Fruit fly (Drosophila melanogaster) whole organism, wandering third instar larva: Measurements from ENCODE around the gene CG14302.
A peak's percentile ranks its signal among the peaks of the same experiment; 100 is the strongest.

ENCODE experiments used
- Abd-B ChIP-seq: fragments of >200 bp; optimal IDR thresholded peaks from 2 replicates; lab custom pipeline; 2017; ENCODE audit warnings: missing biosample characterization, missing genetic modification characterization
- CG9705 ChIP-seq: fragments of 200-800 bp; sonication (Bioruptor generic); optimal IDR thresholded peaks from 2 replicates; lab custom pipeline; 2018; ENCODE audit warnings: missing biosample characterization, mild to moderate bottlenecking, missing genetic modification characterization
- CrebA ChIP-seq: fragments of 200-800 bp; sonication (Bioruptor generic); optimal IDR thresholded peaks from 2 replicates; lab custom pipeline; 2016; ENCODE audit warnings: missing biosample characterization, mild to moderate bottlenecking, missing genetic modification characterization, borderline replicate concordance
- Dfd ChIP-seq: fragments of >200 bp; optimal IDR thresholded peaks from 2 replicates; lab custom pipeline; 2017; ENCODE audit warnings: missing biosample characterization, missing genetic modification characterization
- Dif ChIP-seq: fragments of 200-275, 200-300 bp; sonication (Bioruptor generic); optimal IDR thresholded peaks from 2 replicates; lab custom pipeline; 2018; ENCODE audit warnings: missing biosample characterization, missing genetic modification characterization; ENCODE audit not compliant: partially characterized antibody
- GATAd ChIP-seq: sonication (Bioruptor generic); optimal IDR thresholded peaks from 2 replicates; lab custom pipeline; 2016; ENCODE audit warnings: missing biosample characterization, missing genetic modification characterization
- HLH106 ChIP-seq: fragments of 200-800 bp; optimal IDR thresholded peaks from 3 replicates; lab custom pipeline; 2019; ENCODE audit warnings: missing biosample characterization, mild to moderate bottlenecking, missing genetic modification characterization, moderate library complexity
- Hnf4 ChIP-seq: fragments of 200-800 bp; sonication (Bioruptor generic); optimal IDR thresholded peaks from 2 replicates; lab custom pipeline; 2016; ENCODE audit warnings: missing biosample characterization, mild to moderate bottlenecking, missing genetic modification characterization
- Hr83 ChIP-seq: fragments of 200-300 bp; sonication (Bioruptor generic); optimal IDR thresholded peaks from 2 replicates; lab custom pipeline; 2016; ENCODE audit warnings: missing biosample characterization, mild to moderate bottlenecking, missing genetic modification characterization, moderate library complexity; ENCODE audit not compliant: poor library complexity, severe bottlenecking
- Jra ChIP-seq: sonication (Bioruptor generic); optimal IDR thresholded peaks from 2 replicates; lab custom pipeline; 2016; ENCODE audit warnings: missing biosample characterization, missing genetic modification characterization
- Mio ChIP-seq: sonication (Bioruptor generic); optimal IDR thresholded peaks from 2 replicates; lab custom pipeline; 2016; ENCODE audit warnings: missing biosample characterization, missing genetic modification characterization
- Myc ChIP-seq: fragments of >200 bp; optimal IDR thresholded peaks from 2 replicates; lab custom pipeline; 2017
- N ChIP-seq: fragments of >200 bp; optimal IDR thresholded peaks from 2 replicates; lab custom pipeline; 2018; ENCODE audit warnings: missing biosample characterization, missing external identifiers, missing genetic modification characterization
- OdsH ChIP-seq: fragments of 200-800 bp; sonication (Bioruptor generic); optimal IDR thresholded peaks from 2 replicates; lab custom pipeline; 2016; ENCODE audit warnings: missing biosample characterization, mild to moderate bottlenecking, missing genetic modification characterization
- Rel ChIP-seq, 2 experiments: fragments of 200-800 bp; sonication (Bioruptor generic) in 1 of 2; optimal IDR thresholded peaks; 2 replicates in 1 of 2; 3 replicates in 1 of 2; lab custom pipeline; 2016 to 2019; ENCODE audit warnings: mild to moderate bottlenecking in 2 of 2, missing biosample characterization in 2 of 2, missing genetic modification characterization in 2 of 2, moderate library complexity in 1 of 2
- Sp1 ChIP-seq: fragments of 200-800 bp; sonication (Bioruptor generic); optimal IDR thresholded peaks from 3 replicates; lab custom pipeline; 2019; ENCODE audit warnings: missing biosample characterization, mild to moderate bottlenecking, missing genetic modification characterization, moderate library complexity
- Vsx2 ChIP-seq: fragments of 200-300, 225-300 bp; sonication (Bioruptor generic); optimal IDR thresholded peaks from 2 replicates; lab custom pipeline; 2018; ENCODE audit warnings: missing biosample characterization, missing genetic modification characterization; ENCODE audit not compliant: partially characterized antibody
- br ChIP-seq: fragments of 200-800 bp; sonication (Bioruptor generic); optimal IDR thresholded peaks from 2 replicates; lab custom pipeline; 2016; ENCODE audit warnings: missing biosample characterization, missing genetic modification characterization
- dl ChIP-seq, 2 experiments: fragments of 175-275, 200-275 bp in 1 of 2; fragments of 200-275 bp in 1 of 2; sonication (Bioruptor generic); optimal IDR thresholded peaks; lab custom pipeline; 2018; ENCODE audit warnings: mild to moderate bottlenecking in 2 of 2, missing biosample characterization in 2 of 2, missing genetic modification characterization in 2 of 2, moderate library complexity in 2 of 2; ENCODE audit not compliant: partially characterized antibody in 2 of 2, insufficient read depth in 1 of 2
- dmrt93B ChIP-seq: fragments of 200-800 bp; sonication (Bioruptor generic); optimal IDR thresholded peaks from 2 replicates; lab custom pipeline; 2018; ENCODE audit warnings: missing biosample characterization, mild to moderate bottlenecking, missing genetic modification characterization
- dsf ChIP-seq: sonication (Bioruptor generic); optimal IDR thresholded peaks from 2 replicates; lab custom pipeline; 2016; ENCODE audit warnings: missing biosample characterization, missing genetic modification characterization, borderline replicate concordance
- ey ChIP-seq: fragments of 200-800 bp; sonication (Bioruptor generic); optimal IDR thresholded peaks from 2 replicates; lab custom pipeline; 2016; ENCODE audit warnings: missing biosample characterization, missing genetic modification characterization
- foxo ChIP-seq, 2 experiments: fragments of 200-800 bp; sonication (Bioruptor generic); optimal IDR thresholded peaks; 2 replicates in 1 of 2; 3 replicates in 1 of 2; lab custom pipeline; 2016 to 2017; ENCODE audit warnings: missing biosample characterization in 2 of 2, missing genetic modification characterization in 2 of 2
- fru ChIP-seq: fragments of 200-800 bp; sonication (Bioruptor generic); optimal IDR thresholded peaks from 3 replicates; lab custom pipeline; 2016; ENCODE audit warnings: missing biosample characterization, mild to moderate bottlenecking, missing genetic modification characterization
- h ChIP-seq: fragments of 200-800 bp; sonication (Bioruptor generic); optimal IDR thresholded peaks from 3 replicates; lab custom pipeline; 2016; ENCODE audit warnings: missing biosample characterization, mild to moderate bottlenecking, missing genetic modification characterization
- jim ChIP-seq: fragments of 175-275, 200-325 bp; sonication (Bioruptor generic); optimal IDR thresholded peaks from 2 replicates; lab custom pipeline; 2016; ENCODE audit warnings: missing biosample characterization, mild to moderate bottlenecking, missing genetic modification characterization
- lola ChIP-seq: fragments of >200 bp; optimal IDR thresholded peaks from 2 replicates; lab custom pipeline; 2017; ENCODE audit warnings: missing biosample characterization, missing genetic modification characterization
- pan ChIP-seq: fragments of >200 bp; optimal IDR thresholded peaks from 2 replicates; lab custom pipeline; 2017
- psq ChIP-seq: fragments of 200-800 bp; sonication (Bioruptor generic); optimal IDR thresholded peaks from 3 replicates; lab custom pipeline; 2017; ENCODE audit warnings: missing biosample characterization, mild to moderate bottlenecking, missing genetic modification characterization, moderate library complexity
- rgr ChIP-seq: fragments of 200-800 bp; sonication (Bioruptor generic); optimal IDR thresholded peaks from 3 replicates; lab custom pipeline; 2016; ENCODE audit warnings: missing biosample characterization, mild to moderate bottlenecking, missing genetic modification characterization
- sage ChIP-seq: fragments of 200-800 bp; sonication (Bioruptor generic); optimal IDR thresholded peaks from 2 replicates; lab custom pipeline; 2016; ENCODE audit warnings: missing biosample characterization, mild to moderate bottlenecking, missing genetic modification characterization
- sv ChIP-seq: fragments of 200-800 bp; sonication (Bioruptor generic); optimal IDR thresholded peaks from 3 replicates; lab custom pipeline; 2016; ENCODE audit warnings: missing biosample characterization, missing genetic modification characterization
- tai ChIP-seq: sonication (Bioruptor generic); optimal IDR thresholded peaks from 2 replicates; lab custom pipeline; 2016; ENCODE audit warnings: missing biosample characterization, missing genetic modification characterization
- woc ChIP-seq: sonication (Bioruptor generic); optimal IDR thresholded peaks from 2 replicates; lab custom pipeline; 2016; ENCODE audit warnings: missing biosample characterization, mild to moderate bottlenecking, missing genetic modification characterization

The CG14302 gene

DNA sequence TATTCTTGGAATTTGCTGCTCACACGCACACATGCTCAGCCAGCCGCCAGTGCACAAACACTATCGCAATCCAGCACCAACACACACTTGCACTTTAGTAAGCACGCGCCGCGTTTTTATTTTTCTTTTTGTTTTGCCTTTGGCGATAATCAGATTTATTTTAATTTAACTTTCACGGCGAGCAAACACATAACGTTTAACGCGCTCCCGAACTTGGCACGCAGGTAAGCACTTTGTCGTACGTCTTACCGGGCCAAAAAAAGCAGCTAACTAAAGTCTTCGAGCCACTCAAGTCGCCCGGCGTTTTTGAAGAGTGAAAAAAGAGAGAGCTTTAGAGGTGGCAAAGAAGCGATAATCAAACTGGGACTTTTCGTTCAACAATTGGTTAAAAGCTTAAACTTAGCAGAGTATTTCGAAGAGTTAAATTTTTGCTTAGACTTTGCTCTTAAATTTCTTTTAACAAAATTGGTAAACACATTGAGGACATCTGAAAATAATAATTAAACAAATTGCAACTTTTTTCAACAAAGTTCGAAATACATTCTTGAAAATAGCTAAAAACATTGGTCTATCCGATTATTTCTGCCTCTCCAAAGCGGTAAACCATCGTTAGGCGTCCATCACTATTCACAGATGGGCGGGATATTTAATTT lies 10.9 kb downstream of the CG14302 start, which contains the start of gene Mekk1:
Gene Mekk1, minus strand, starts transcription at position 325 of the 653 bp plus-strand sequence.
- no peak for TF ChIP-seq dl (GFP tag; optimal IDR thresholded peaks at IDR 0.05; lab: Kevin White, UChicago; ENCODE audit: insufficient read depth in 1 of 2, partially characterized antibody in 2 of 2)
- TF ChIP-seq sage (GFP tag; lab: Kevin White, UChicago) = no peak
- peak; percentile 23 for TF ChIP-seq GATAd (GFP tag; lab: Kevin White, UChicago)
- TF ChIP-seq Jra = peak; percentile 61
- TF ChIP-seq lola (GFP tag; lab: Kevin White, UChicago) = no peak
- TF ChIP-seq foxo (GFP tag; optimal IDR thresholded peaks at IDR 0.05; lab: Kevin White, UChicago) = peak in 1 of 2 experiments; percentile 71
- peak; percentile 60 for TF ChIP-seq rgr (GFP tag; lab: Kevin White, UChicago)
- TF ChIP-seq jim = peak; percentile 57
- TF ChIP-seq dmrt93B (GFP tag; lab: Kevin White, UChicago) = peak; percentile 14
- no peak for TF ChIP-seq Mio
- TF ChIP-seq tai (GFP tag; lab: Kevin White, UChicago) = no peak
- peak; percentile 0 for TF ChIP-seq Dif (GFP tag; lab: Kevin White, UChicago)
- peak; percentile 62 for TF ChIP-seq fru (GFP tag; lab: Kevin White, UChicago)
- no peak for TF ChIP-seq Rel (GFP tag; optimal IDR thresholded peaks at IDR 0.05; lab: Kevin White, UChicago)
- peak; percentile 59 for TF ChIP-seq Rel (tag; optimal IDR thresholded peaks at IDR 0.05; lab: Kevin White, UChicago)
- TF ChIP-seq HLH106 (tag; lab: Kevin White, UChicago) = peak; percentile 75
- TF ChIP-seq OdsH = peak; percentile 39
- peak; percentile 65 for TF ChIP-seq Sp1
- peak; percentile 51 for TF ChIP-seq CG9705 (GFP tag; lab: Kevin White, UChicago)
- no peak for TF ChIP-seq Dfd
- peak; percentile 73 for TF ChIP-seq h (GFP tag; lab: Kevin White, UChicago)
- peak; percentile 83 for TF ChIP-seq Myc
- TF ChIP-seq psq (GFP tag; lab: Kevin White, UChicago) = peak; percentile 43
- TF ChIP-seq CrebA = no peak
- TF ChIP-seq Abd-B (GFP tag; lab: Kevin White, UChicago) = no peak
- TF ChIP-seq Hr83 (GFP tag; lab: Kevin White, UChicago) = no peak
- TF ChIP-seq br (GFP tag; lab: Kevin White, UChicago) = peak; percentile 52
- TF ChIP-seq woc (GFP tag; lab: Kevin White, UChicago) = peak; percentile 90
- TF ChIP-seq Vsx2 (GFP tag; lab: Kevin White, UChicago) = peak; percentile 85
- peak; percentile 71 for TF ChIP-seq ey (GFP tag; lab: Kevin White, UChicago)
- TF ChIP-seq dsf = peak; percentile 32

DNA sequence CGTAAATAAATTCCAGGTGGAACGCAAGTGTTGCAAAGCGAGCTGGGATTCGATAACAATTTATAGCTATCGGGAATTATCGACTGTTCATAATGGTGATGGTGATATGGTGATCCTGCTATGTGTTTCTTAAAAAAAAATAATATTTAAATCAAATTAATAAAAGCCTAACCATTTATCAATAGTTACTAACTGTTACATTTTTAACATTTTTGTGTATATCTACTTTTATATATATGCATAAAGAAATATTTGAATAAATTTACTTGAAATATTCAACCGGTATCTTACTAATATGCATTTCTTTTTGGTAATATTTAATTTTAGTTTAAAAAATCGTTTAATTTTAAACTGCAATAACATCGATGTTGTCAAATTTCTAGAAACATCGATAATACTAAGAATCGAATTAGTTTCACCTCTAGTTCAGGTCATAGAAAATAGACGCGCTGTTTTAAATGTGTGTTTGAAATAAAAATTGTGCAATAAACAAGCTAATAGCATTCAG lies 13.5 kb downstream of the CG14302 start, which contains the start of the genes PGS1 and gwl:
Gene PGS1, minus strand, starts transcription at position 81 of the 508 bp plus-strand sequence.
Gene gwl, plus strand, starts transcription at position 410 of the 508 bp plus-strand sequence.
- TF ChIP-seq pan (lab: Kevin White, UChicago) = no peak
- TF ChIP-seq ey (GFP tag; lab: Kevin White, UChicago) = peak; percentile 57
- peak; percentile 22 for TF ChIP-seq GATAd (GFP tag; lab: Kevin White, UChicago)
- peak; percentile 74 for TF ChIP-seq OdsH
- peak; percentile 78 for TF ChIP-seq sv (GFP tag; lab: Kevin White, UChicago)
- TF ChIP-seq psq (GFP tag; lab: Kevin White, UChicago) = peak; percentile 76
- TF ChIP-seq HLH106 (tag; lab: Kevin White, UChicago) = peak; percentile 71
- no peak for TF ChIP-seq Abd-B (GFP tag; lab: Kevin White, UChicago)
- peak; percentile 54 for TF ChIP-seq dsf

DNA sequence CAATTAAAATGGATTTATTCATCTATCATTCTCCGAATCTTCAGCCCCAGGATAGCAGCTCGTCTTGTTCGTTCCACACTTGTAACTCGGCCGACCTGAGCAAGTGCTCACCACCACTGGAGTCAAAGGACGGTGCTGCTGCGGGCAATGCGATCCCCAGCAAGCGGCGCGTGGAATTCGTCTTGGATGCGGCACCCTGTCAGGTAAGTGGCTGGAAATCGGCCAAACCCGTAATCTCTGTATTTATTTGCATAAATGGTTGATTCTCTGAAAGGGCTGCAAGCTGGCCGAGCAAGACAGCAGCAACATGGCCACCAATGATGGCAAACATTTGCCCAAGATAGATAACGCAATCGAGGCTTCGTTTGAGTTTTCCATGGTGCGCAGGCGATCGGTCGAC lies 15.6 kb downstream of the CG14302 start:
- TF ChIP-seq Rel (GFP tag; optimal IDR thresholded peaks at IDR 0.05; lab: Kevin White, UChicago) = no peak
- no peak for TF ChIP-seq Rel (tag; optimal IDR thresholded peaks at IDR 0.05; lab: Kevin White, UChicago)
- no peak for TF ChIP-seq CrebA
- TF ChIP-seq OdsH = no peak
- TF ChIP-seq foxo (GFP tag; optimal IDR thresholded peaks at IDR 0.05; lab: Kevin White, UChicago) = no peak
- no peak for TF ChIP-seq HLH106 (tag; lab: Kevin White, UChicago)
- no peak for TF ChIP-seq woc (GFP tag; lab: Kevin White, UChicago)
- no peak for TF ChIP-seq N (GFP tag; lab: Kevin White, UChicago)
- TF ChIP-seq Jra = no peak
- TF ChIP-seq Hnf4 (GFP tag; lab: Kevin White, UChicago) = no peak
- TF ChIP-seq ey (GFP tag; lab: Kevin White, UChicago) = no peak
- no peak for TF ChIP-seq Mio
- TF ChIP-seq psq (GFP tag; lab: Kevin White, UChicago) = no peak
- TF ChIP-seq Dfd = no peak
- TF ChIP-seq sv (GFP tag; lab: Kevin White, UChicago) = no peak
